Fruit fly (Drosophila melanogaster) whole organism, embryonic: ENCODE data around the gene cd.

ENCODE experiments used
- Adf1 ChIP-seq: fragments of 200-800 bp; sonication (Bioruptor generic); IDR thresholded peaks from 2 replicates; pipeline ENCODE4 v1.3.6; 2022; ENCODE audit warnings: missing biosample characterization, missing genetic modification characterization
- Atf6 ChIP-seq: fragments of 200-800 bp; sonication (Bioruptor generic); IDR thresholded peaks from 2 replicates; pipeline ENCODE4 v1.3.6; 2022; ENCODE audit warnings: missing biosample characterization, missing genetic modification characterization
- B-H1 ChIP-seq: fragments of 200-800 bp; sonication (Bioruptor generic); IDR thresholded peaks from 3 replicates; pipeline ENCODE4 v1.3.6; 2022; ENCODE audit warnings: missing biosample characterization, missing genetic modification characterization
- CG10209 ChIP-seq: fragments of 200-800 bp; sonication (Bioruptor generic); optimal IDR thresholded peaks from 3 replicates; lab custom pipeline; 2017; ENCODE audit warnings: missing biosample characterization, mild to moderate bottlenecking, missing genetic modification characterization, missing genetic modification reagents
- CG10321 ChIP-seq: fragments of 200-800 bp; sonication (Bioruptor generic); IDR thresholded peaks from 2 replicates; pipeline ENCODE4 v1.3.6; 2022; ENCODE audit warnings: missing biosample characterization, missing genetic modification characterization
- CG11504 ChIP-seq: fragments of 200-800 bp; sonication (Bioruptor generic); optimal IDR thresholded peaks from 3 replicates; lab custom pipeline; 2019; ENCODE audit warnings: missing biosample characterization, mild to moderate bottlenecking, missing genetic modification characterization, moderate library complexity
- CG12071 ChIP-seq: fragments of 200-800 bp; sonication (Bioruptor generic); optimal IDR thresholded peaks from 3 replicates; lab custom pipeline; 2018; ENCODE audit warnings: missing biosample characterization, mild to moderate bottlenecking, missing genetic modification characterization
- CG13424 ChIP-seq: fragments of 200-800 bp; sonication (Bioruptor generic); optimal IDR thresholded peaks from 2 replicates; lab custom pipeline; 2019; ENCODE audit warnings: missing biosample characterization, mild to moderate bottlenecking, missing genetic modification characterization, moderate library complexity
- CG13775 ChIP-seq: fragments of 200-800 bp; sonication (Bioruptor generic); optimal IDR thresholded peaks from 3 replicates; lab custom pipeline; 2017; ENCODE audit warnings: missing biosample characterization, mild to moderate bottlenecking, missing genetic modification characterization
- CG15269 ChIP-seq: fragments of 200-800 bp; sonication (Bioruptor generic); optimal IDR thresholded peaks from 2 replicates; lab custom pipeline; 2018; ENCODE audit warnings: missing biosample characterization, mild to moderate bottlenecking, missing genetic modification characterization, moderate library complexity
- CG16779 ChIP-seq: fragments of 200-800 bp; sonication (Bioruptor generic); IDR thresholded peaks from 2 replicates; pipeline ENCODE4 v1.3.6; 2022; ENCODE audit warnings: missing biosample characterization, missing genetic modification characterization
- CG17361 ChIP-seq: fragments of 200-800 bp; sonication (Bioruptor generic); IDR thresholded peaks from 3 replicates; pipeline ENCODE4 v1.3.6; 2022; ENCODE audit warnings: missing biosample characterization, missing genetic modification characterization
- CG2120 ChIP-seq: fragments of 200-800 bp; sonication (Bioruptor generic); optimal IDR thresholded peaks from 3 replicates; lab custom pipeline; 2016; ENCODE audit warnings: missing biosample characterization, missing genetic modification characterization
- CG2889 ChIP-seq: fragments of 200-800 bp; sonication (Bioruptor generic); IDR thresholded peaks from 3 replicates; pipeline ENCODE4 v1.3.6; 2022; ENCODE audit warnings: missing biosample characterization, missing genetic modification characterization
- CG30403 ChIP-seq: fragments of 200-800 bp; sonication (Bioruptor generic); optimal IDR thresholded peaks from 3 replicates; lab custom pipeline; 2016; ENCODE audit warnings: missing biosample characterization, missing genetic modification characterization
- CG32767 ChIP-seq: fragments of 200-800 bp; sonication (Bioruptor generic); IDR thresholded peaks from 2 replicates; pipeline ENCODE4 v1.3.6; 2022; ENCODE audit warnings: missing biosample characterization, missing genetic modification characterization
- CG34422 ChIP-seq: fragments of 200-800 bp; sonication (Bioruptor generic); IDR thresholded peaks from 3 replicates; pipeline ENCODE4 v1.3.6; 2022; ENCODE audit warnings: missing biosample characterization, missing genetic modification characterization
- CG3995 ChIP-seq: fragments of 200-800 bp; sonication (Bioruptor generic); optimal IDR thresholded peaks from 3 replicates; lab custom pipeline; 2016; ENCODE audit warnings: missing biosample characterization, missing genetic modification characterization
- CG6854 ChIP-seq: fragments of 200-800 bp; sonication (Bioruptor generic); optimal IDR thresholded peaks from 3 replicates; lab custom pipeline; 2017; ENCODE audit warnings: missing biosample characterization, mild to moderate bottlenecking, missing genetic modification characterization
- CG7839 ChIP-seq: fragments of 200-800 bp; sonication (Bioruptor generic); optimal IDR thresholded peaks from 3 replicates; lab custom pipeline; 2018; ENCODE audit warnings: missing biosample characterization, mild to moderate bottlenecking, missing genetic modification characterization, moderate library complexity
- CG8089 ChIP-seq: fragments of 200-800 bp; sonication (Bioruptor generic); optimal IDR thresholded peaks from 3 replicates; lab custom pipeline; 2016; ENCODE audit warnings: missing biosample characterization, missing genetic modification characterization
- CG8359 ChIP-seq: fragments of 200-800 bp; sonication (Bioruptor generic); optimal IDR thresholded peaks from 2 replicates; lab custom pipeline; 2017; ENCODE audit warnings: missing biosample characterization, mild to moderate bottlenecking, missing genetic modification characterization, borderline replicate concordance
- CG8765 ChIP-seq: fragments of 200-800 bp; sonication (Bioruptor generic); IDR thresholded peaks from 2 replicates; pipeline ENCODE4 v1.3.6; 2022; ENCODE audit warnings: missing biosample characterization, missing genetic modification characterization
- CG9727 ChIP-seq: fragments of 200-800 bp; sonication (Bioruptor generic); optimal IDR thresholded peaks from 3 replicates; lab custom pipeline; 2017; ENCODE audit warnings: missing biosample characterization, mild to moderate bottlenecking, missing genetic modification characterization
- CG9876 ChIP-seq: fragments of 200-800 bp; sonication (Bioruptor generic); optimal IDR thresholded peaks from 2 replicates; lab custom pipeline; 2016; ENCODE audit warnings: missing biosample characterization, missing genetic modification characterization
- Doc3 ChIP-seq: fragments of 200-800 bp; sonication (Bioruptor generic); IDR thresholded peaks from 3 replicates; pipeline ENCODE4 v1.3.6; 2022; ENCODE audit warnings: missing biosample characterization, missing genetic modification characterization; ENCODE audit not compliant: partially characterized antibody
- HHEX ChIP-seq: fragments of 200-800 bp; sonication (Bioruptor generic); optimal IDR thresholded peaks from 3 replicates; lab custom pipeline; 2017; ENCODE audit warnings: missing biosample characterization, mild to moderate bottlenecking, missing genetic modification characterization, missing genetic modification reagents
- HmgZ ChIP-seq: fragments of 200-800 bp; sonication (Bioruptor generic); optimal IDR thresholded peaks from 2 replicates; lab custom pipeline; 2018; ENCODE audit warnings: missing biosample characterization, mild to moderate bottlenecking, missing genetic modification characterization
- Hsf ChIP-seq: fragments of 200-800 bp; sonication (Bioruptor generic); optimal IDR thresholded peaks from 3 replicates; lab custom pipeline; 2016; ENCODE audit warnings: missing biosample characterization, missing genetic modification characterization
- PHDP ChIP-seq: fragments of 200-800 bp; sonication (Bioruptor generic); optimal IDR thresholded peaks from 3 replicates; lab custom pipeline; 2018; ENCODE audit warnings: missing biosample characterization, mild to moderate bottlenecking, missing genetic modification characterization, moderate library complexity
- Ptx1 ChIP-seq: fragments of 200-800 bp; sonication (Bioruptor generic); IDR thresholded peaks from 2 replicates; pipeline ENCODE4 v1.3.6; 2022; ENCODE audit warnings: missing biosample characterization, missing genetic modification characterization
- ap ChIP-seq: fragments of 200-800 bp; sonication (Bioruptor generic); IDR thresholded peaks from 2 replicates; pipeline ENCODE4 v1.3.6; 2022; ENCODE audit warnings: missing biosample characterization, missing genetic modification characterization
- ase ChIP-seq: fragments of 200-800 bp; sonication (Bioruptor generic); IDR thresholded peaks from 3 replicates; pipeline ENCODE4 v1.3.6; 2022; ENCODE audit warnings: missing biosample characterization, missing genetic modification characterization
- bab2 ChIP-seq: fragments of 200-800 bp; sonication (Bioruptor generic); optimal IDR thresholded peaks from 2 replicates; lab custom pipeline; 2016; ENCODE audit warnings: missing biosample characterization, missing genetic modification characterization
- bigmax ChIP-seq: fragments of 200-800 bp; sonication (Bioruptor generic); optimal IDR thresholded peaks from 2 replicates; lab custom pipeline; 2018; ENCODE audit warnings: missing biosample characterization, mild to moderate bottlenecking, missing genetic modification characterization
- dmrt11E ChIP-seq: fragments of 200-800 bp; sonication (Bioruptor generic); optimal IDR thresholded peaks from 3 replicates; lab custom pipeline; 2018; ENCODE audit warnings: missing biosample characterization, mild to moderate bottlenecking, missing genetic modification characterization, moderate library complexity
- dmrt99B ChIP-seq: fragments of 200-800 bp; sonication (Bioruptor generic); optimal IDR thresholded peaks from 2 replicates; lab custom pipeline; 2018; ENCODE audit warnings: missing biosample characterization, mild to moderate bottlenecking, missing genetic modification characterization, moderate library complexity
- eve ChIP-seq, 2 experiments: fragments of >200 bp; optimal IDR thresholded peaks; 2 replicates each; lab custom pipeline; 2017; ENCODE audit warnings: missing biosample characterization in 2 of 2, missing genetic modification characterization in 2 of 2
- exex ChIP-seq: fragments of 200-800 bp; sonication (Bioruptor generic); optimal IDR thresholded peaks from 4 replicates; lab custom pipeline; 2018; ENCODE audit warnings: missing biosample characterization, mild to moderate bottlenecking, missing genetic modification characterization, moderate library complexity
- gem ChIP-seq: fragments of 200-800 bp; sonication (Bioruptor generic); optimal IDR thresholded peaks from 2 replicates; lab custom pipeline; 2019; ENCODE audit warnings: missing biosample characterization, mild to moderate bottlenecking, missing genetic modification characterization, moderate library complexity
- her ChIP-seq: fragments of 200-800 bp; sonication (Bioruptor generic); optimal IDR thresholded peaks from 2 replicates; lab custom pipeline; 2016; ENCODE audit warnings: missing biosample characterization, missing genetic modification characterization
- lilli ChIP-seq: fragments of 200-800 bp; sonication (Bioruptor generic); optimal IDR thresholded peaks from 3 replicates; lab custom pipeline; 2016; ENCODE audit warnings: missing biosample characterization, missing genetic modification characterization
- otp ChIP-seq: fragments of 200-800 bp; sonication (Bioruptor generic); IDR thresholded peaks from 3 replicates; pipeline ENCODE4, ENCODE4 v1.3.6; 2022; ENCODE audit warnings: missing biosample characterization, missing genetic modification characterization
- pum ChIP-seq: fragments of 200-800 bp; sonication (Bioruptor generic); optimal IDR thresholded peaks from 2 replicates; lab custom pipeline; 2016; ENCODE audit warnings: missing biosample characterization, missing genetic modification characterization
- row ChIP-seq: fragments of 200-800 bp; sonication (Bioruptor generic); IDR thresholded peaks from 3 replicates; pipeline ENCODE4 v1.3.6; 2022; ENCODE audit warnings: missing biosample characterization, missing genetic modification characterization
- sc ChIP-seq, 3 experiments: fragments of >200 bp in 2 of 3; fragments of 200-800 bp in 1 of 3; sonication (Bioruptor generic) in 1 of 3; optimal IDR thresholded peaks; 2 replicates in 2 of 3; 3 replicates in 1 of 3; lab custom pipeline; 2017; ENCODE audit warnings: mild to moderate bottlenecking in 1 of 3, missing biosample characterization in 1 of 3, missing genetic modification characterization in 1 of 3, missing genetic modification reagents in 1 of 3
- sd ChIP-seq: fragments of 200-800 bp; sonication (Bioruptor generic); optimal IDR thresholded peaks from 3 replicates; lab custom pipeline; 2018; ENCODE audit warnings: missing biosample characterization, mild to moderate bottlenecking, missing genetic modification characterization, moderate library complexity
- sens ChIP-seq: fragments of 200-800 bp; sonication (Bioruptor generic); peaks from one replicate; lab custom pipeline; 2016; ENCODE audit warnings: missing biosample characterization, missing genetic modification characterization
- slbo ChIP-seq: fragments of 200-800 bp; sonication (Bioruptor generic); IDR thresholded peaks from 2 replicates; pipeline ENCODE4 v1.3.6; 2022; ENCODE audit warnings: missing biosample characterization, missing genetic modification characterization
- unpg ChIP-seq: fragments of 200-800 bp; sonication (Bioruptor generic); optimal IDR thresholded peaks from 3 replicates; lab custom pipeline; 2018; ENCODE audit warnings: missing biosample characterization, mild to moderate bottlenecking, missing genetic modification characterization, moderate library complexity

Gene cd

DNA sequence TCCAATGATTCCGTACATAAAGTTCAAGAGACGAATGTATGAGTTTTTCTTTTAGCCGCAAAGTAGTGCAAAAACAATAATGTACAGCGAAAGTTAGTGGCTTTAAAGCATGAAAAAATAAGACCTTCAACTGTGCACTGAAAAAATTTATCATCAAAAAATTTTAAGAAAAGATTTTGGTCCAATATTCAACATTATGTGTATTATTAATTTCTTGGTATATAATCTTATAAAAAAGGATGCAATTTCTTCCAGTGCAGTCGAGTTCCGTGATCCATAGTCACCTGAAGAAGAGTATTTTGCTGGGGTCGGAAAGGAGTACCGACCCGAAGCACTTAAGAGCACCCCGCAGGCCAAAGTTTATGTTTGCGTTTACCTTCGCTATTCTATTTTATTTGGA is 26.1 kb upstream of the cd start (continued):
- 0 out of 2 replicates have a peak, but pooled peaks have one; percentile 13 for TF ChIP-seq Adf1 (GFP tag; lab: Robert Waterston, UW)
- TF ChIP-seq CG8359 (GFP tag; lab: Kevin White, UChicago), result no peak
- TF ChIP-seq gem, result peak; percentile 54
- TF ChIP-seq pum (GFP tag; lab: Kevin White, UChicago), result peak; percentile 8
- TF ChIP-seq Hsf (GFP tag; lab: Kevin White, UChicago), result no peak
- TF ChIP-seq CG9727 (GFP tag; lab: Kevin White, UChicago), result peak; percentile 18
- TF ChIP-seq CG11504, result peak; percentile 32
- TF ChIP-seq CG15269 (tag; lab: Kevin White, UChicago), result peak; percentile 5
- no peak for TF ChIP-seq exex (tag; lab: Kevin White, UChicago)
- peak; percentile 29; the same call in 1 of the 3 replicates for TF ChIP-seq B-H1 (GFP tag; lab: Robert Waterston, UW)
- no peak for TF ChIP-seq CG8089 (GFP tag; lab: Kevin White, UChicago)
- TF ChIP-seq eve (GFP tag; optimal IDR thresholded peaks at IDR 0.05; lab: Kevin White, UChicago), result peak in 1 of 2 experiments; percentile 33
- TF ChIP-seq CG2889 (GFP tag; lab: Robert Waterston, UW), result 0 out of 3 replicates have a peak, but pooled peaks have one; percentile 29
- TF ChIP-seq CG6854 (GFP tag; lab: Kevin White, UChicago), result no peak
- no peak for TF ChIP-seq CG8765 (GFP tag; lab: Robert Waterston, UW)
- no peak for TF ChIP-seq CG3995 (GFP tag; lab: Kevin White, UChicago)
- TF ChIP-seq bigmax (GFP tag; lab: Kevin White, UChicago), result no peak
- TF ChIP-seq bab2 (GFP tag; lab: Kevin White, UChicago), result no peak
- TF ChIP-seq lilli, result peak; percentile 19
- no peak for TF ChIP-seq sc (optimal IDR thresholded peaks at IDR 0.05; lab: Kevin White, UChicago)
- peak; percentile 13 for TF ChIP-seq sc (GFP tag; optimal IDR thresholded peaks at IDR 0.05; lab: Kevin White, UChicago)
- TF ChIP-seq unpg, result peak; percentile 3
- TF ChIP-seq dmrt11E (tag; lab: Kevin White, UChicago), result peak; percentile 31
- peak; percentile 24 for TF ChIP-seq CG2120
- peak; percentile 47 for TF ChIP-seq sens (GFP tag; lab: Kevin White, UChicago)
- TF ChIP-seq sd, result no peak
- peak; percentile 59 for TF ChIP-seq Atf6 (GFP tag; lab: Robert Waterston, UW)
- TF ChIP-seq HmgZ, result no peak
- peak; percentile 48 for TF ChIP-seq CG30403 (GFP tag; lab: Kevin White, UChicago)
- TF ChIP-seq CG9876 (GFP tag; lab: Kevin White, UChicago), result no peak
- TF ChIP-seq CG17361 (GFP tag; lab: Robert Waterston, UW), result 0 out of 3 replicates have a peak, but pooled peaks have one; percentile 22
- no peak for TF ChIP-seq dmrt99B (tag; lab: Kevin White, UChicago)
- TF ChIP-seq HHEX (GFP tag; lab: Kevin White, UChicago), result peak; percentile 22
- TF ChIP-seq slbo, result peak; percentile 82
- TF ChIP-seq Doc3 (GFP tag; lab: Robert Waterston, UW), result no peak
- TF ChIP-seq CG12071 (GFP tag; lab: Kevin White, UChicago), result no peak
- peak; percentile 6; the same call in 1 of the 3 replicates for TF ChIP-seq ase (GFP tag; lab: Robert Waterston, UW)
- no peak; the same call in 2 of the 3 replicates for TF ChIP-seq CG34422 (GFP tag; lab: Robert Waterston, UW)
- TF ChIP-seq CG13775 (GFP tag; lab: Kevin White, UChicago), result peak; percentile 17
- 0 out of 2 replicates have a peak, but pooled peaks have one; percentile 48 for TF ChIP-seq CG32767
- TF ChIP-seq her (GFP tag; lab: Kevin White, UChicago), result no peak
- peak; percentile 9 for TF ChIP-seq PHDP
- TF ChIP-seq ap (GFP tag; lab: Robert Waterston, UW), result peak; percentile 36; the same call in 1 of the 2 replicates
- 0 out of 2 replicates have a peak, but pooled peaks have one; percentile 4 for TF ChIP-seq CG10321 (GFP tag; lab: Robert Waterston, UW)
- 0 out of 2 replicates have a peak, but pooled peaks have one; percentile 31 for TF ChIP-seq Ptx1 (GFP tag; lab: Robert Waterston, UW)
- TF ChIP-seq otp (GFP tag; lab: Robert Waterston, UW), result 0 out of 3 replicates have a peak, but pooled peaks have one; percentile 22
- TF ChIP-seq CG16779, result no peak
- TF ChIP-seq row (GFP tag; lab: Robert Waterston, UW), result peak; percentile 69
- peak; percentile 7 for TF ChIP-seq CG13424 (tag; lab: Kevin White, UChicago)
- peak; percentile 3 for TF ChIP-seq CG10209 (GFP tag; lab: Kevin White, UChicago)
- TF ChIP-seq CG7839 (tag; lab: Kevin White, UChicago), result peak; percentile 15
